Worm (Caenorhabditis elegans) whole organism, young adult: ENCODE measurements around the gene T08G3.13.

Experiments
- B0019.2 ChIP-seq: fragments of 200-800 bp; sonication (Bioruptor generic); conservative IDR thresholded peaks from 2 replicates; pipeline ENCODE4 v1.3.6; 2022; ENCODE audit warnings: missing genetic modification reagents, missing genetic modification characterization, missing compliant biosample characterization
- B0336.3 ChIP-seq: fragments of 200-800 bp; sonication (Bioruptor generic); IDR thresholded peaks from 2 replicates; pipeline ENCODE4 v1.3.6; 2022; ENCODE audit warnings: missing genetic modification characterization, missing compliant biosample characterization
- C06A6.2 ChIP-seq: fragments of 200-800 bp; sonication (Bioruptor generic); conservative IDR thresholded peaks from 2 replicates; pipeline ENCODE4 v1.3.6; 2022; ENCODE audit warnings: missing genetic modification characterization, missing compliant biosample characterization
- F10E7.11 ChIP-seq: sonication (generic microtip); optimal IDR thresholded peaks from 2 replicates; lab custom pipeline; 2017; ENCODE audit warnings: mild to moderate bottlenecking, missing genetic modification characterization, moderate library complexity, missing compliant biosample characterization
- F49E8.2 ChIP-seq: sonication (generic microtip); optimal IDR thresholded peaks from 3 replicates; lab custom pipeline; 2017; ENCODE audit warnings: missing genetic modification characterization, mild to moderate bottlenecking, missing compliant biosample characterization, antibody characterized with exemption, moderate library complexity; ENCODE audit not compliant: insufficient read depth
- ZK185.1 ChIP-seq: sonication (generic microtip); optimal IDR thresholded peaks from 2 replicates; lab custom pipeline; 2016; ENCODE audit warnings: mild to moderate bottlenecking, missing genetic modification characterization, missing compliant biosample characterization; ENCODE audit not compliant: poor library complexity, severe bottlenecking
- ama-1 ChIP-seq, 3 experiments: fragments of 150-350 bp in 1 of 3; sonication (generic microtip) in 2 of 3; optimal IDR thresholded peaks; 2 replicates each; lab custom pipeline; 2014 to 2018; ENCODE audit warnings: missing biosample characterization in 2 of 3, missing genetic modification characterization in 2 of 3, missing genetic modification reagents in 2 of 3
- attf-6 ChIP-seq: fragments of 200-800 bp; sonication (Bioruptor generic); IDR thresholded peaks from 2 replicates; pipeline ENCODE4 v1.3.6; 2022; ENCODE audit warnings: missing genetic modification reagents, missing genetic modification characterization, missing compliant biosample characterization
- ceh-40 ChIP-seq: fragments of 200-800 bp; sonication (Bioruptor generic); IDR thresholded peaks from 2 replicates; pipeline ENCODE4 v1.3.6; 2022; ENCODE audit warnings: missing genetic modification characterization, missing compliant biosample characterization
- ceh-79 ChIP-seq: sonication (generic microtip); optimal IDR thresholded peaks from 2 replicates; lab custom pipeline; 2017; ENCODE audit warnings: mild to moderate bottlenecking, missing genetic modification characterization, missing compliant biosample characterization
- die-1 ChIP-seq: sonication (generic microtip); optimal IDR thresholded peaks from 2 replicates; lab custom pipeline; 2016; ENCODE audit warnings: missing genotype, mild to moderate bottlenecking, missing genetic modification characterization, missing compliant biosample characterization
- dox-1 ChIP-seq: fragments of 200-800 bp; sonication (Bioruptor generic); IDR thresholded peaks from 2 replicates; pipeline ENCODE4 v1.3.6; 2022; ENCODE audit warnings: missing genetic modification reagents, missing genetic modification characterization, missing compliant biosample characterization
- egl-44 ChIP-seq: fragments of 200-800 bp; sonication (Bioruptor generic); IDR thresholded peaks from 2 replicates; pipeline ENCODE4 v1.3.6; 2022; ENCODE audit warnings: missing genetic modification reagents, missing genetic modification characterization, missing compliant biosample characterization
- fkh-3 ChIP-seq: sonication (generic microtip); optimal IDR thresholded peaks from 2 replicates; lab custom pipeline; 2016; ENCODE audit warnings: mild to moderate bottlenecking, missing genetic modification characterization, missing compliant biosample characterization
- gei-17 ChIP-seq: fragments of 200-800 bp; sonication (Bioruptor generic); optimal IDR thresholded peaks from 2 replicates; lab custom pipeline; 2018; ENCODE audit warnings: mild to moderate bottlenecking, missing genetic modification characterization, missing compliant biosample characterization
- him-1 ChIP-seq: sonication (generic microtip); optimal IDR thresholded peaks from 2 replicates; lab custom pipeline; 2016; ENCODE audit warnings: missing genotype, missing genetic modification reagents, missing genetic modification characterization, missing compliant biosample characterization
- hlh-12 ChIP-seq: sonication (generic microtip); optimal IDR thresholded peaks from 2 replicates; lab custom pipeline; 2016; ENCODE audit warnings: missing genetic modification characterization, missing compliant biosample characterization
- hrde-1 ChIP-seq: sonication (generic microtip); optimal IDR thresholded peaks from 2 replicates; lab custom pipeline; 2016; ENCODE audit warnings: missing genetic modification characterization, mild to moderate bottlenecking, missing compliant biosample characterization, moderate library complexity, missing genotype, missing genetic modification reagents, borderline replicate concordance
- let-526 ChIP-seq: fragments of 200-800 bp; sonication (Bioruptor generic); IDR thresholded peaks from 2 replicates; pipeline ENCODE4 v1.3.6; 2022; ENCODE audit warnings: missing genetic modification reagents, missing genetic modification characterization, missing compliant biosample characterization
- lsy-27 ChIP-seq: sonication (generic microtip); optimal IDR thresholded peaks from 2 replicates; lab custom pipeline; 2017; ENCODE audit warnings: missing genetic modification characterization, mild to moderate bottlenecking, missing compliant biosample characterization, antibody characterized with exemption, missing genotype, borderline replicate concordance; ENCODE audit not compliant: insufficient read depth
- madf-10 ChIP-seq: sonication (generic microtip); optimal IDR thresholded peaks from 2 replicates; lab custom pipeline; 2016; ENCODE audit warnings: mild to moderate bottlenecking, missing genetic modification characterization, missing compliant biosample characterization
- madf-3 ChIP-seq: fragments of 200-800 bp; sonication (Bioruptor generic); IDR thresholded peaks from 2 replicates; pipeline ENCODE4 v1.3.6; 2022; ENCODE audit warnings: missing genetic modification reagents, missing genetic modification characterization, missing compliant biosample characterization
- mcd-1 ChIP-seq: fragments of 200-800 bp; sonication (Bioruptor generic); IDR thresholded peaks from 2 replicates; pipeline ENCODE4 v1.3.6; 2022; ENCODE audit warnings: missing genetic modification reagents, missing genetic modification characterization, missing compliant biosample characterization
- nfya-1 ChIP-seq: sonication (generic microtip); optimal IDR thresholded peaks from 2 replicates; lab custom pipeline; 2017; ENCODE audit warnings: antibody characterized with exemption, missing compliant biosample characterization, missing genetic modification characterization, borderline replicate concordance; ENCODE audit not compliant: insufficient read depth
- nhr-80 ChIP-seq: sonication (generic microtip); optimal IDR thresholded peaks from 2 replicates; lab custom pipeline; 2016; ENCODE audit warnings: missing genetic modification characterization, missing compliant biosample characterization
- nhr-90 ChIP-seq: sonication (generic microtip); optimal IDR thresholded peaks from 2 replicates; lab custom pipeline; 2016; ENCODE audit warnings: missing genotype, mild to moderate bottlenecking, missing genetic modification characterization, missing compliant biosample characterization
- snpc-3.4 ChIP-seq: sonication (generic microtip); optimal IDR thresholded peaks from 2 replicates; lab custom pipeline; 2017; ENCODE audit warnings: missing genetic modification characterization, mild to moderate bottlenecking, missing compliant biosample characterization, antibody characterized with exemption, moderate library complexity, missing genotype, missing genetic modification reagents
- tbp1 ChIP-seq: fragments of 200-800 bp; sonication (Bioruptor generic); optimal IDR thresholded peaks from 2 replicates; lab custom pipeline; 2018; ENCODE audit warnings: mild to moderate bottlenecking, missing genetic modification characterization, missing compliant biosample characterization
- unc-130 ChIP-seq: sonication (generic microtip); optimal IDR thresholded peaks from 2 replicates; lab custom pipeline; 2016; ENCODE audit warnings: missing genetic modification reagents, missing genetic modification characterization, missing compliant biosample characterization
- xnd-1 ChIP-seq: sonication (generic microtip); optimal IDR thresholded peaks from 2 replicates; lab custom pipeline; 2016; ENCODE audit warnings: missing genotype, missing genetic modification reagents, missing genetic modification characterization, missing compliant biosample characterization
- ztf-18 ChIP-seq: sonication (generic microtip); optimal IDR thresholded peaks from 2 replicates; lab custom pipeline; 2016; ENCODE audit warnings: missing genotype, mild to moderate bottlenecking, missing genetic modification characterization, missing compliant biosample characterization
- ztf-22 ChIP-seq: fragments of 200-800 bp; sonication (Bioruptor generic); optimal IDR thresholded peaks from 2 replicates; lab custom pipeline; 2018; ENCODE audit warnings: mild to moderate bottlenecking, missing genetic modification characterization, moderate library complexity, missing compliant biosample characterization

The T08G3.13 gene

ce11 chrV:16410521-16410920 lies 37.3 kb upstream of the T08G3.13 start, which contains the start of gene srh-145:
srh-145 (plus strand) TSS chrV:16410713.
- TF ChIP-seq B0019.2 (GFP tag; lab: Robert Waterston, UW) (no peak), mcd-1 (GFP tag; lab: Robert Waterston, UW) (no peak), dox-1 (GFP tag; lab: Robert Waterston, UW) (no peak), ceh-40 (GFP tag; lab: Robert Waterston, UW) (no peak), nhr-90 (tag; lab: Kevin White, UChicago) (no peak), madf-3 (no peak), attf-6 (GFP tag; lab: Robert Waterston, UW) (no peak)

DNA sequence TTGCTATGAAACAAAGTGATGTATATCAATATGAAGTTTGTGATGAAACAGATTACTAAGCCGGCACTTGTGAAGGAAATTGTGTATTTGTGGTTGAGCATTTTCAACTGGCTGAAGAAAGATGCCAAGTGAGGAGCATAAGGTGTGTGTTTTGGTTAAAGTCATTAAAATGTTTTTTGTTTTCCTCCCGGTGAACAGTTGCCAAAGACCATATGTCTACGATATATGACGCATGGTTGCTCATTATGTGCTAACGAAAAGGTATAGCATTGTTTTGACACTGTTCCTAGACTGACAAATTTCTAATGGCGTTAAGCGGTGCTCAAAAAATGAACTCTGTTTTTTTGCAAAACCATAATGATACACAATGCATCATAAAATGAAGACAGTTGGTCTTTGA lies 30.8 kb upstream of the T08G3.13 start, which contains the start of gene str-55:
str-55 (minus strand) TSS at position 101 of the 400 bp plus-strand sequence.
- TF ChIP-seq ceh-79 (tag; lab: Kevin White, UChicago) (no peak), egl-44 (no peak), nhr-80 (tag; lab: Kevin White, UChicago) (no peak), C06A6.2 (GFP tag; lab: Robert Waterston, UW) (no peak), F49E8.2 (no peak), ztf-22 (GFP tag; lab: Kevin White, UChicago) (no peak), xnd-1 (tag; lab: Kevin White, UChicago) (no peak), ztf-18 (tag; lab: Kevin White, UChicago) (no peak), nfya-1 (tag; lab: Kevin White, UChicago) (no peak), hrde-1 (tag; lab: Kevin White, UChicago) (no peak)

DNA sequence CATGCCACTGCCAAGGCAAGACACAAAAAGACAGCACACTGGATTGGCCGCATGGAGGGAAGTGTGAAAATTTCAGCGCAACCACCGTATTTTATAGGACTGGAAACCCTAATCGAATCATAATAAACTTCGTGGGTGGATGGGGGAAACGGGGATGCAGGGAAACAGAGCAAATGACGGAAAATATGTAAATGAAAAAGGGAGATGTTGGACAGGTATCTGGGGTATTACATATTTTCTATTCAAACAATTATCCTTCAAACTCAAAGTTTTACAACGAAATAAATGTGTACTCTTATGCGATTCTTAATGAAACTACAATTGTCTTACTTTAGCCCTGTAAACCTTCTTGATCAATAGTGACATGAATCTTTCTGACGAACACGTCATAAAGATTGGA lies 28.1 kb upstream of the T08G3.13 start, which contains the start of gene F26D2.16:
F26D2.16 (minus strand) TSS at position 101 of the 400 bp plus-strand sequence.
- TF ChIP-seq madf-10 (tag; lab: Kevin White, UChicago) (no peak), him-1 (no peak)

DNA sequence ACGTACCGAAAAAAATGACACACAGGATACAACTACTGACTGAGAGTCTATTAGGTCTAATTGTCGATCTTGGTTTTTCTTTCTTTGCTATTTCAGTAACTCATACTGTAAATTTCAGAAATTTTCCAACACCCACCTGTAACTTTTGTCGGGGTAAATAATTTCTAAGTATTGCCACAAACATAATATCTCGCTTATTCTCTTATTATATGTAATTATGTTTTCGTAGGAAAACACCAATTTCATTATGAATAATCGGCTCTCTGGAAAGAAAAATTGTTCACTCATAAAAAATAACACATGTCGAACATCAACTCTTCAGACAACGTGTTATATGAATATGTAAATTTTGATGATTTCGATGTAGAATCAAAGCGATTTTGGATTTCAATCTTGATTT lies 27.1 kb upstream of the T08G3.13 start, which contains the start of gene srw-48:
srw-48 (plus strand) TSS at position 301 of the 400 bp plus-strand sequence.
- TF ChIP-seq nhr-80 (tag; lab: Kevin White, UChicago) (no peak), snpc-3.4 (tag; lab: Kevin White, UChicago) (no peak), F49E8.2 (no peak)

DNA sequence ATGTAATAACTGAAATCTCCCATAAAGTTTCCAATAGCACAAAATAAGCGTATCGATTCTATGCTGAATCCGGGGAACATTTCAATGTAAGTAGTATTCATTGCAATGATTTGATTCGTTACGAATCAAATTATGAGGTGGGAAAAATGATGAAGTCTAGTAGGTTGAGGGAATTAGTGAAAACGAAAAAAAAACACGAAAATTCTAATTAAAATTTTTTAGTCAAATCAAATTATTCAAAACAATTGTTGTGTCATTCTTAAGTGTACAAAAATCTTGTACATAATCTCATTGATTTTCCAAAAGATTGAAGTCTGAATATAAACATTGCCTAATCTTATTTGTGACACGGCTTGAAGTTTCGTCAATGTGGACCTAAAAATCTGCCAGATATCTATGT lies 23.4 kb upstream of the T08G3.13 start, which contains the start of gene srw-29:
srw-29 (minus strand) TSS at position 101 of the 400 bp plus-strand sequence.
- TF ChIP-seq gei-17 (GFP tag; lab: Kevin White, UChicago): no peak
- no peak for TF ChIP-seq let-526 (GFP tag; lab: Robert Waterston, UW)

DNA sequence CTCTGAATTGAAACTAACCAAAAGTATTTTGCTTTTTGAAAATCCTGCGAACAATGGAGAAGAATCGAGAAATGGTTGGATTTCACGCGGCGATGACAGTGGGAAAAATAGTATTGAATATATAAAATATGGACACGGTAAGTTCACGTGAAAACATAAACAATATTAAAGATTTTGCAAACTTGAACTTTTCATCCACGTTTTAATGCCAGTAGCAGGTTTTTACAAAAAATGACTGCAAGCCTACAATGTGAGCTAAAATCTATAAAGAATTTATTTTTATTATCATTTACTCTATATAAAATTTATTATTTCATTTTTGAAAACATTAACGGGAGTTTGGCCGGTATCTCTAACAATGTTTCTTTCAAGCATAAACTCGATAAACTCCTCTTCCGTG lies 18.3 kb upstream of the T08G3.13 start, which contains the start of gene F26D2.10:
F26D2.10 (minus strand) TSS at position 101 of the 400 bp plus-strand sequence.
- no peak for TF ChIP-seq hlh-12 (tag; lab: Kevin White, UChicago)
- no peak for TF ChIP-seq unc-130 (GFP tag; lab: Kevin White, UChicago)
- no peak for TF ChIP-seq F10E7.11 (tag; lab: Kevin White, UChicago)
- no peak for TF ChIP-seq ama-1 (optimal IDR thresholded peaks at IDR 0.05; lab: Kevin White, UChicago)
- no peak for TF ChIP-seq ama-1 (GFP tag; optimal IDR thresholded peaks at IDR 0.05; lab: Kevin White, UChicago)
- no peak for TF ChIP-seq tbp1 (GFP tag; lab: Kevin White, UChicago)
- TF ChIP-seq die-1: no peak
- no peak for TF ChIP-seq ZK185.1
- TF ChIP-seq lsy-27 (tag; lab: Kevin White, UChicago): no peak
- no peak for TF ChIP-seq B0336.3 (GFP tag; lab: Robert Waterston, UW)
- no peak for TF ChIP-seq ceh-40 (GFP tag; lab: Robert Waterston, UW)
- no peak for TF ChIP-seq fkh-3
